Worm (Caenorhabditis elegans): Measurements from ENCODE around the gene srbc-16.

Gene srbc-16

ce11 chrV:2166679-2167078, 15.2 kb upstream of the srbc-16 start, which contains the start of gene srbc-19:
Gene srbc-19 (minus strand): TSS chrV:2166779.
- no peak for TF ChIP-seq ceh-82 (tag; optimal IDR thresholded peaks at IDR 0.05)
- TF ChIP-seq ztf-4 (tag; optimal IDR thresholded peaks at IDR 0.05) = no peak
- no peak for TF ChIP-seq nhr-237 (tag; optimal IDR thresholded peaks at IDR 0.05)
- TF ChIP-seq fkh-2 (tag; optimal IDR thresholded peaks at IDR 0.05) = no peak
- no peak for TF ChIP-seq nhr-23 (tag; optimal IDR thresholded peaks at IDR 0.05)
- TF ChIP-seq egl-27 (tag; optimal IDR thresholded peaks at IDR 0.05) = no peak
- no peak for TF ChIP-seq ama-1 (optimal IDR thresholded peaks at IDR 0.05)
- TF ChIP-seq ceh-9 (tag; optimal IDR thresholded peaks at IDR 0.05) = no peak
- TF ChIP-seq nhr-28 (tag; optimal IDR thresholded peaks at IDR 0.05) = no peak
- TF ChIP-seq nfya-1 (tag; optimal IDR thresholded peaks at IDR 0.05; ENCODE audit: insufficient read depth) = no peak
- TF ChIP-seq R02D3.7 (tag; optimal IDR thresholded peaks at IDR 0.05) = no peak
- no peak for TF ChIP-seq ceh-28 (tag; optimal IDR thresholded peaks at IDR 0.05)
- TF ChIP-seq ceh-16 (tag; optimal IDR thresholded peaks at IDR 0.05) = no peak
- TF ChIP-seq nhr-76 (tag; optimal IDR thresholded peaks at IDR 0.05) = no peak
- no peak for TF ChIP-seq nhr-25 (tag; optimal IDR thresholded peaks at IDR 0.05)
- TF ChIP-seq elt-3 (tag; optimal IDR thresholded peaks at IDR 0.05) = no peak
- no peak for TF ChIP-seq nhr-43 (tag; optimal IDR thresholded peaks at IDR 0.05; ENCODE audit: poor library complexity, severe bottlenecking)

DNA sequence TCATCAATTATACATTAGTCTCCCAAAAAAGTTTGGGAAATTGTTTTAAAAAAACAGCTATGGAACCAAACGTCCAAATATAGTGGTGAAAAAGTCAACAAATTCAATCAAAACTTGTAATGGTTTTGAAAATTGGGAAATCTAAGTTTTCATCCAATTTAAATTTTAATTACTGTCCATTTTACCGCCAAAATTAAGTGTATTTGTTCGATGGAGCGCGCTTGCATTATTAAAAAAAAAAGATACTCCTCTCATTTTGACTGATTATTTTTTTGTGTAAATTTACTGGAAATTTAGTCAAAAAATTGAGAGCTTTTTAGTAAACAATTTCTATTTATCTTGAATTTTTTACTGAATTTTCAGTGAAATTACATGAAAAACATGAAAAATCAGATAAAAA, 7.4 kb upstream of the srbc-16 start:
- TF ChIP-seq lsy-12 (tag; optimal IDR thresholded peaks at IDR 0.05) = no peak
- no peak for TF ChIP-seq elt-2 (tag; optimal IDR thresholded peaks at IDR 0.05)
- TF ChIP-seq lin-15B (tag; optimal IDR thresholded peaks at IDR 0.05) = no peak
- TF ChIP-seq nhr-28 (tag; optimal IDR thresholded peaks at IDR 0.05) = no peak
- no peak for TF ChIP-seq nhr-237 (tag; optimal IDR thresholded peaks at IDR 0.05)
- no peak for TF ChIP-seq mdl-1 (tag; optimal IDR thresholded peaks at IDR 0.05)
- no peak for TF ChIP-seq ztf-4 (tag; optimal IDR thresholded peaks at IDR 0.05)
- no peak for TF ChIP-seq elt-3 (tag; optimal IDR thresholded peaks at IDR 0.05)
- no peak for TF ChIP-seq R02D3.7 (tag; optimal IDR thresholded peaks at IDR 0.05)
- TF ChIP-seq egl-27 (tag; optimal IDR thresholded peaks at IDR 0.05) = no peak

DNA sequence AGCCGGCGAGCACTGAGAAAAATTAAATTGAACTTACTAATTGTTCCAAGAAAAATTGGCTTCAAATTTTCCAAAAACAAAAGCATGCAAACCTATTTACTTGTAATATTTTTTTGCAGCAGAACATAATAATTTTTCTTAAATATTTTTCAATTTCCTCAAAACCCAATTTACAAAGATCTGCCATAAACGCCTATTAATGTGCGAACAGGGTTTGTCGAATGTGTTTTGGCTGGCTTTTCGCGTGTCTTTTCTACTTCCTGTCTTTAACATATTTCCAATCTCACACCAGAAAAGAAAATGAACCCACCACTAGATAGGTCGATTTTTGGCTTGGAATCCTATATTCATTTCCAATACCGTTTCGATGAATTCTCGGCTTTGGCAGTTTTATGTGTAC, 6.6 kb upstream of the srbc-16 start, which contains the start of gene C45H4.18:
TSS of gene C45H4.18 (plus strand) at position 301 of the 400 bp plus-strand sequence.
- TF ChIP-seq skn-1 (tag; optimal IDR thresholded peaks at IDR 0.05) (no peak), ceh-28 (tag; optimal IDR thresholded peaks at IDR 0.05) (no peak), ztf-4 (tag; optimal IDR thresholded peaks at IDR 0.05) (no peak), fos-1 (tag; optimal IDR thresholded peaks at IDR 0.05) (no peak), ZK546.5 (tag; optimal IDR thresholded peaks at IDR 0.05) (no peak), sea-2 (GFP tag; optimal IDR thresholded peaks at IDR 0.05) (no peak), ceh-16 (tag; optimal IDR thresholded peaks at IDR 0.05) (no peak)

DNA sequence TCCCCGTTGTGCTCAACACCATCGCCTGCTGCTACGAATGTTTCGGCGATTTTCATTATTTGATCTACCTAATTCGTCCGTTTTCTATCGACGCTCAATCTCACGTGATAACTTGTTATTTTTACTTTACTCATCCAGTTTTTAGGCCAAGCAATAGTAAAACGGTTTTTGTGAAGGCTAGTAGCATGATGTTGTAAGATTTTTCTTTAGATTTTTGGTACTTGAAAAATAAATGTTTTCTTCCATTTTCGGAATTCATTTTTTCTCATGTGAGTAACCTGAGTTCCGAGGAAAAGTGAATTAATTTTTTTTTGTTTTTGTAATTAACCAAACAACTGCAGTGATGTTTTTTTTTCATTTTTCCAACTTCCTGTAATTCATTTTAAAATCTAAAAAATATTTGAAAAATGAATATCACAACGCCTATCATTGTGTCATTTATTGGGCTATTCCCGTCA, 4.5 kb upstream of the srbc-16 start, which contains the start of gene srbc-17:
TSS of gene srbc-17 (plus strand) at position 408 of the 458 bp plus-strand sequence.
- TF ChIP-seq ceh-9 (tag; optimal IDR thresholded peaks at IDR 0.05) (no peak), fos-1 (tag; optimal IDR thresholded peaks at IDR 0.05) (no peak), fkh-10 (GFP tag; optimal IDR thresholded peaks at IDR 0.05) (no peak), nhr-76 (tag; optimal IDR thresholded peaks at IDR 0.05) (no peak), elt-3 (tag; optimal IDR thresholded peaks at IDR 0.05) (no peak), hmg-11 (tag; optimal IDR thresholded peaks at IDR 0.05) (no peak), pha-4 (tag; optimal IDR thresholded peaks at IDR 0.05) (no peak), daf-12 (tag; optimal IDR thresholded peaks at IDR 0.05) (no peak), fkh-2 (tag; optimal IDR thresholded peaks at IDR 0.05) (no peak), jun-1 (tag; optimal IDR thresholded peaks at IDR 0.05) (no peak), mdl-1 (tag; optimal IDR thresholded peaks at IDR 0.05) (no peak), aly-2 (tag; optimal IDR thresholded peaks at IDR 0.05) (no peak)

- no peak for TF ChIP-seq elt-1 (tag; optimal IDR thresholded peaks at IDR 0.05)
- no peak for TF ChIP-seq jun-1 (tag; optimal IDR thresholded peaks at IDR 0.05)
- TF ChIP-seq nhr-28 (tag; optimal IDR thresholded peaks at IDR 0.05) = no peak
- TF ChIP-seq sea-2 (GFP tag; optimal IDR thresholded peaks at IDR 0.05) = no peak
- no peak for TF ChIP-seq nhr-25 (tag; optimal IDR thresholded peaks at IDR 0.05)
- TF ChIP-seq aly-2 (tag; optimal IDR thresholded peaks at IDR 0.05) = no peak
- TF ChIP-seq nhr-23 (tag; optimal IDR thresholded peaks at IDR 0.05) = no peak
- no peak for TF ChIP-seq snpc-4 (tag; optimal IDR thresholded peaks at IDR 0.05)
- no peak for TF ChIP-seq mml-1 (tag; optimal IDR thresholded peaks at IDR 0.05)
- no peak for TF ChIP-seq lsy-12 (tag; optimal IDR thresholded peaks at IDR 0.05)
Measured at ce11 chrV:2179214-2179613, 2.6 kb upstream of the srbc-16 start, which contains the start of gene cyp-33C1. Gene cyp-33C1 (plus strand): TSS chrV:2179514.

Measured in whole organism, L3 larva.